Worm (Caenorhabditis elegans) whole organism, L2 larva: ENCODE measurements around the gene hmg-11.

Experiments
- C34F6.9 ChIP-seq: fragments of 150-350 bp; optimal IDR thresholded peaks from 2 replicates; lab custom pipeline; 2014; ENCODE audit warnings: missing biosample characterization, missing genetic modification characterization
- F13H6.1 ChIP-seq: sonication (generic microtip); optimal IDR thresholded peaks from 2 replicates; lab custom pipeline; 2016; ENCODE audit warnings: missing genetic modification characterization, missing compliant biosample characterization
- R02D3.7 ChIP-seq: fragments of 150-350 bp; optimal IDR thresholded peaks from 2 replicates; lab custom pipeline; 2014; ENCODE audit warnings: missing biosample characterization, missing genetic modification characterization
- Y55F3AM.14 ChIP-seq: fragments of 200-800 bp; sonication (Bioruptor generic); optimal IDR thresholded peaks from 2 replicates; lab custom pipeline; 2018; ENCODE audit warnings: mild to moderate bottlenecking, missing genetic modification characterization, missing compliant biosample characterization
- ZK546.5 ChIP-seq: sonication (generic microtip); optimal IDR thresholded peaks from 2 replicates; lab custom pipeline; 2017; ENCODE audit warnings: missing biosample characterization, missing genetic modification characterization
- aly-2 ChIP-seq: fragments of 150-350 bp; optimal IDR thresholded peaks from 2 replicates; lab custom pipeline; 2014; ENCODE audit warnings: missing biosample characterization, missing genetic modification characterization
- blmp-1 ChIP-seq: sonication (generic microtip); optimal IDR thresholded peaks from 2 replicates; lab custom pipeline; 2017; ENCODE audit warnings: missing genetic modification characterization, mild to moderate bottlenecking, missing compliant biosample characterization, antibody characterized with exemption, moderate library complexity; ENCODE audit not compliant: insufficient read depth
- ceh-16 ChIP-seq: fragments of 150-350 bp; optimal IDR thresholded peaks from 2 replicates; lab custom pipeline; 2014; ENCODE audit warnings: missing biosample characterization, missing genetic modification characterization
- ceh-82 ChIP-seq: fragments of 150-350 bp; optimal IDR thresholded peaks from 2 replicates; lab custom pipeline; 2014; ENCODE audit warnings: missing biosample characterization, missing genetic modification characterization
- crh-2 ChIP-seq: sonication (generic microtip); optimal IDR thresholded peaks from 2 replicates; lab custom pipeline; 2017; ENCODE audit warnings: missing biosample characterization, missing genetic modification characterization
- fos-1 ChIP-seq: fragments of 150-350 bp; optimal IDR thresholded peaks from 2 replicates; lab custom pipeline; 2014; ENCODE audit warnings: missing biosample characterization, missing genetic modification characterization
- gmeb-1 ChIP-seq: fragments of 150-350 bp; optimal IDR thresholded peaks from 2 replicates; lab custom pipeline; 2014; ENCODE audit warnings: missing biosample characterization, missing genetic modification characterization
- lin-39 ChIP-seq: fragments of 150-350 bp; optimal IDR thresholded peaks from 2 replicates; lab custom pipeline; 2014; ENCODE audit warnings: missing biosample characterization, missing genetic modification reagents, missing genetic modification characterization
- lsy-2 ChIP-seq, 2 experiments: fragments of 150-350 bp in 1 of 2; sonication (generic microtip) in 1 of 2; optimal IDR thresholded peaks; 2 replicates each; lab custom pipeline; 2014 to 2017; ENCODE audit warnings: missing biosample characterization in 2 of 2, missing genetic modification characterization in 2 of 2
- mab-5 ChIP-seq: fragments of 150-350 bp; optimal IDR thresholded peaks from 2 replicates; lab custom pipeline; 2014; ENCODE audit warnings: missing biosample characterization, missing genetic modification characterization
- mdl-1 ChIP-seq, 2 experiments: fragments of 150-350 bp in 1 of 2; sonication (generic microtip) in 1 of 2; optimal IDR thresholded peaks; 2 replicates each; lab custom pipeline; 2017; ENCODE audit warnings: missing biosample characterization in 2 of 2, missing genetic modification characterization in 2 of 2
- nhr-10 ChIP-seq: sonication (generic microtip); optimal IDR thresholded peaks from 2 replicates; lab custom pipeline; 2017; ENCODE audit warnings: missing biosample characterization, missing genetic modification characterization
- nhr-12 ChIP-seq: fragments of 150-350 bp; optimal IDR thresholded peaks from 2 replicates; lab custom pipeline; 2014; ENCODE audit warnings: missing biosample characterization, missing genetic modification characterization
- nhr-129 ChIP-seq: fragments of 150-350 bp; optimal IDR thresholded peaks from 2 replicates; lab custom pipeline; 2014; ENCODE audit warnings: missing biosample characterization, missing genetic modification characterization
- nhr-21 ChIP-seq: fragments of 150-350 bp; optimal IDR thresholded peaks from 2 replicates; lab custom pipeline; 2014; ENCODE audit warnings: missing biosample characterization, missing genetic modification characterization
- nhr-237 ChIP-seq: fragments of 150-350 bp; optimal IDR thresholded peaks from 2 replicates; lab custom pipeline; 2014; ENCODE audit warnings: missing biosample characterization, missing genetic modification characterization
- nhr-25 ChIP-seq: fragments of 150-350 bp; sonication (generic microtip); optimal IDR thresholded peaks from 3 replicates; lab custom pipeline; 2014; ENCODE audit warnings: missing biosample characterization, missing genetic modification characterization
- nhr-6 ChIP-seq: fragments of 150-350 bp; optimal IDR thresholded peaks from 2 replicates; lab custom pipeline; 2014; ENCODE audit warnings: missing biosample characterization, missing genetic modification characterization
- peb-1 ChIP-seq: fragments of 150-350 bp; optimal IDR thresholded peaks from 2 replicates; lab custom pipeline; 2014; ENCODE audit warnings: missing biosample characterization, missing genetic modification characterization
- sma-3 ChIP-seq: sonication (generic microtip); optimal IDR thresholded peaks from 2 replicates; lab custom pipeline; 2016; ENCODE audit warnings: missing genetic modification reagents, missing genetic modification characterization, missing compliant biosample characterization
- snpc-4 ChIP-seq: fragments of 150-350 bp; optimal IDR thresholded peaks from 2 replicates; lab custom pipeline; 2014; ENCODE audit warnings: missing biosample characterization, missing genetic modification characterization
- unc-39 ChIP-seq: fragments of 150-350 bp; optimal IDR thresholded peaks from 2 replicates; lab custom pipeline; 2014; ENCODE audit warnings: missing biosample characterization, missing genetic modification characterization
- unc-55 ChIP-seq: fragments of 150-350 bp; sonication (generic microtip); optimal IDR thresholded peaks from 3 replicates; lab custom pipeline; 2014; ENCODE audit warnings: missing biosample characterization, missing genetic modification reagents, missing genetic modification characterization
- zag-1 ChIP-seq: fragments of 150-350 bp; optimal IDR thresholded peaks from 2 replicates; lab custom pipeline; 2014; ENCODE audit warnings: missing biosample characterization, missing genetic modification characterization
- ztf-1 ChIP-seq: fragments of 200-800 bp; sonication (Bioruptor generic); conservative IDR thresholded peaks from 2 replicates; pipeline ENCODE4 v1.3.6; 2022; ENCODE audit warnings: missing genetic modification characterization, missing compliant biosample characterization
- ztf-4 ChIP-seq: fragments of 150-350 bp; optimal IDR thresholded peaks from 2 replicates; lab custom pipeline; 2014; ENCODE audit warnings: missing biosample characterization, missing genetic modification characterization

The hmg-11 gene

DNA sequence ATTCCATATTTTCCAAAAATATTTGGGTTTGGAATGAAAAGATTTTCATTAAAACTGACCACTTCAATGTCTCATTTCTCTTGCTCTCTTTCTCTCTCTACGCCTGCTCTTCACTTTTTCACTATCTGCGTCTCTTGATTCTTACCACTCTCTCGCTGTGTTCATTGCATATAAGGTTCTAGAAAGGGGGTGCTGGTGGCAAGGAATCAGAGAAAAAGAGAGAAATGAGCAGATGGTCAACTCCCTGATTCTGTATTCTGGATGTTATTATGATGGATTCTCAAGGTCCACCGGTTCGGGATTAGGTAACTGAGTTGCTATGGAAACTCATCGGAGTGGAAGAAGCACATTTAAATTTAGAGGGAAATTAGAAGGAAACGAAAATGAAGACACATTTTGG lies 32.1 kb upstream of the hmg-11 start:
- TF ChIP-seq C34F6.9 (tag; lab: Kevin White, UChicago) = peak; percentile 37
- TF ChIP-seq peb-1 (tag; lab: Kevin White, UChicago) = no peak
- peak; percentile 47 for TF ChIP-seq unc-55 (GFP tag; lab: Kevin White, UChicago)

DNA sequence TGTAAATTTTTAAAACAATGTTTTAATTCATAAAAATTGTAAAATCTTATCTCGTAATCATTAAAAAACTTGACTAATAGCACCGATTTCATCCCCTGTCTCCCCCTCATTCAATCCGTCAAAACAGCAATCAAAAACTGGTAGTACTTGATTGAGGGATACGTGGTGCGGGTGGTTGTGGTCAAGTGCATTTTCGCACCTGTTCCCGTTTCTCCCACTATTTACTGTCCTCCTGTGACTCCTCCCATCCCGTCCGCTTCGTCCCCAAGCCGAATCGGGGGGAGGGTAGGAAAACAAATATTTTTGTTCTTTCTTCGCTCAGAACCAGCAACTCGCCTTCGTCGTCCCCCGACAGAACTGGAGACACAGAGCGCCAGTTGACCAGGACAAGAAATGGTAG lies 24.1 kb upstream of the hmg-11 start, which contains the start of gene lgc-27:
TSS of gene lgc-27 (plus strand) at position 301 of the 400 bp plus-strand sequence.
- TF ChIP-seq ztf-1 (no peak), unc-39 (tag; lab: Kevin White, UChicago) (no peak)
- TF ChIP-seq, all 48 proteins: peak for 0

DNA sequence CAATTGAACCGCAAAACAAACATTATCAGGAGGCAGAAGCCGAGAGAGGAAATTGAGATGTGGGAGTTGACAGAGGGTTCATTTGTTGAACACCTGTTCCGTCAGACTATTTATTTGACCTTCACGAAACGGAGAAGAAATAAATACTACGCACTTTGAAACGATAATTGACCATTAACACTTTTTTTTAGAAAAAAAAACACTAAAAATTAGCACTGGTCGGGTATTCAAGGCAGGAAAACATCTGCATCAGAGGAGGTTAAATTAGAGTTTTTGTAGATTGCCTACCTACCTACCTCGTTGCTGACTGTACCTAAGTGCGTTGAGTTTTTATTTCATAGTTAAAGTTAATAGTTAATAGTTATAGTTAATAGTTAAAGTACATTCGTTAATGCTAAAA lies 22.8 kb upstream of the hmg-11 start:
- TF ChIP-seq aly-2 (tag; lab: Kevin White, UChicago) = no peak
- TF ChIP-seq ztf-1 = no peak
- no peak for TF ChIP-seq Y55F3AM.14 (GFP tag; lab: Kevin White, UChicago)
- no peak for TF ChIP-seq crh-2 (tag; lab: Kevin White, UChicago)
- no peak for TF ChIP-seq nhr-10
- no peak for TF ChIP-seq snpc-4 (tag; lab: Kevin White, UChicago)
- TF ChIP-seq ZK546.5 (tag; lab: Kevin White, UChicago) = no peak
- no peak for TF ChIP-seq nhr-21 (tag; lab: Kevin White, UChicago)
- TF ChIP-seq lsy-2 (tag; optimal IDR thresholded peaks at IDR 0.05; lab: Kevin White, UChicago) = no peak
- no peak for TF ChIP-seq R02D3.7 (tag; lab: Kevin White, UChicago)
- TF ChIP-seq gmeb-1 = no peak
- no peak for TF ChIP-seq sma-3

DNA sequence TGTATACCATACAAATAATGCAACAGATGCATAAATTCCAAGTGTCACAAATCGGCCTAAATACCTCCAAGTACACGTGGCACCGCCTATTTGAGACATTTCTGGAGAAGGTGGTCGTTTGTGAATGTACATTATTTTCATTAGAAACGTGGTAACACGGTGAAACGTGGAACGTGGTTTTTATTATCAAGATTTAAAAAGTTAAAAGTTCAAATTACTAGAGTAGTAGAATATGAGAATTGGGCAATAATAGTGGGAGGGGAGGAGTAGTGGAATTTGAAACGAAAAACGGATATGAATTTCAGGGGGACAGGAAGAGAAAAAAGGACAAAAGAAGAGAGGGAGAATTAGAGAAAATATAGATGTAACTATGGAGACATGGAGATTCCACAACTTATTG lies 17.1 kb upstream of the hmg-11 start, which contains the start of gene fut-6:
TSS of gene fut-6 (minus strand) at position 101 of the 400 bp plus-strand sequence.
- TF ChIP-seq peb-1 (tag; lab: Kevin White, UChicago) (no peak), mab-5 (tag; lab: Kevin White, UChicago) (no peak), blmp-1 (tag; lab: Kevin White, UChicago) (no peak), nhr-6 (tag; lab: Kevin White, UChicago) (no peak), aly-2 (tag; lab: Kevin White, UChicago) (no peak), ceh-16 (tag; lab: Kevin White, UChicago) (no peak), ZK546.5 (tag; lab: Kevin White, UChicago) (no peak), lin-39 (tag; lab: Kevin White, UChicago) (no peak), nhr-21 (tag; lab: Kevin White, UChicago) (no peak), zag-1 (no peak), sma-3 (no peak), F13H6.1 (tag; lab: Kevin White, UChicago) (no peak), nhr-237 (no peak), mdl-1 (tag; optimal IDR thresholded peaks at IDR 0.05; lab: Kevin White, UChicago) (no peak), ztf-4 (no peak), snpc-4 (tag; lab: Kevin White, UChicago) (no peak)
- TF ChIP-seq, all 48 proteins: peak for 0

DNA sequence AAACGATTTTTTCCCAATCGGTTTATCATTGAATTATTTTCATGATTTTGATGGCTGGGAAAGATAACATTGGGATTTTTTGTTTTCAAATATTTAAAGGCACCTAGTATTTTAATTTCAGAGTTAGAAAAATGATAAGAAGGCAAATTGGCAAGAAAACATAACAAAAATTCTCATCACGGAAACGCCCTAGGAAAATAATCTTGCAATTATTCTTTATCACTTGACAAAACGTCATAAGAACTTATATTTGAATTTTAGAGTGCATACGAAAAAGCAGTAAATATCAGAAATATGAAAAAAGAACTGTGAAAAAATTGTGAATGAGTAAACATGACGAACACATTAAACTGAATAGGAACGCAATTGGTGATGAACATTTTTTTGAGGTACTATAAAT lies 15.5 kb upstream of the hmg-11 start:
- TF ChIP-seq fos-1 = peak; percentile 49
- no peak for TF ChIP-seq ztf-4

DNA sequence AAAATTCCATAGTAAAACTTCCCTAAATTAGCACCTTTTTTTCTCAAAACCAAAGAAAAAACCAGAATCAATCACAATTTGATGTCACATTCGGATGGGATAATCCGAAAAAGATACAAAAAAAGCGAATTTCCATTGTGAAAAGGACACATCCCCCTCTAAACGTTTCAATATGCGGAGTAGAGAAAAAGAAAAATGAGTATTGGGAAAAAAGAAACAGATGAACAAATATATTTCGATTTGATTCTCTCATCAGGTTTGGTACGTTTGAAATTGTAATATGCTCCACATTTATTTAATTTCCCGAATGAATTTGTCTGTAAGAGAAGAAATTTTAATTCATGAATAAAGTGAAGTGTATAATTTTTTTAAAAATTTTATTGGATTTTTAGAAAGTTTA lies 14.6 kb upstream of the hmg-11 start:
- TF ChIP-seq snpc-4 (tag; lab: Kevin White, UChicago) (no peak), fos-1 (no peak), Y55F3AM.14 (GFP tag; lab: Kevin White, UChicago) (no peak), nhr-12 (no peak), nhr-129 (tag; lab: Kevin White, UChicago) (no peak), blmp-1 (tag; lab: Kevin White, UChicago) (no peak), nhr-21 (tag; lab: Kevin White, UChicago) (no peak), ZK546.5 (tag; lab: Kevin White, UChicago) (no peak), ceh-82 (tag; lab: Kevin White, UChicago) (no peak), nhr-25 (tag; lab: Kevin White, UChicago) (no peak), C34F6.9 (tag; lab: Kevin White, UChicago) (no peak), nhr-237 (no peak)
